Worm (Caenorhabditis elegans) whole organism, young adult: Measurements from ENCODE around the gene trx-3.
A peak's percentile ranks its signal among the peaks of the same experiment; 100 is the strongest.

ENCODE experiments used
- F22D6.2 ChIP-seq: sonication (generic microtip); optimal IDR thresholded peaks from 2 replicates; lab custom pipeline; 2016; ENCODE audit warnings: mild to moderate bottlenecking, missing genetic modification characterization, missing compliant biosample characterization
- F55B11.4 ChIP-seq: sonication (generic microtip); optimal IDR thresholded peaks from 2 replicates; lab custom pipeline; 2016; ENCODE audit warnings: missing compliant biosample characterization, missing genetic modification characterization, borderline replicate concordance; ENCODE audit not compliant: insufficient read depth
- K11D2.4 ChIP-seq: fragments of 200-800 bp; sonication (Bioruptor generic); IDR thresholded peaks from 2 replicates; pipeline ENCODE4 v1.3.6; 2022; ENCODE audit warnings: missing genetic modification reagents, missing genetic modification characterization, missing compliant biosample characterization
- T07F8.4 ChIP-seq: sonication (generic microtip); optimal IDR thresholded peaks from 2 replicates; lab custom pipeline; 2016; ENCODE audit warnings: mild to moderate bottlenecking, missing genetic modification characterization, moderate library complexity, missing compliant biosample characterization
- Y53G8AR.9 ChIP-seq: fragments of 200-800 bp; sonication (Bioruptor generic); conservative IDR thresholded peaks from 2 replicates; pipeline ENCODE4 v1.3.6; 2022; ENCODE audit warnings: missing genetic modification reagents, missing genetic modification characterization, missing compliant biosample characterization
- aptf-3 ChIP-seq: fragments of 200-800 bp; sonication (Bioruptor generic); IDR thresholded peaks from 2 replicates; pipeline ENCODE4 v1.3.6; 2022; ENCODE audit warnings: missing genetic modification characterization, missing compliant biosample characterization
- attf-6 ChIP-seq: fragments of 200-800 bp; sonication (Bioruptor generic); IDR thresholded peaks from 2 replicates; pipeline ENCODE4 v1.3.6; 2022; ENCODE audit warnings: missing genetic modification reagents, missing genetic modification characterization, missing compliant biosample characterization
- bed-1 ChIP-seq: fragments of 200-800 bp; sonication (Bioruptor generic); IDR thresholded peaks from 2 replicates; pipeline ENCODE4 v1.3.6; 2022; ENCODE audit warnings: missing genetic modification reagents, missing genetic modification characterization, missing compliant biosample characterization
- ceh-27 ChIP-seq: fragments of 200-800 bp; sonication (Bioruptor generic); optimal IDR thresholded peaks from 2 replicates; lab custom pipeline; 2018; ENCODE audit warnings: mild to moderate bottlenecking, missing genetic modification characterization, moderate library complexity, missing compliant biosample characterization
- chd-7 ChIP-seq: sonication (generic microtip); optimal IDR thresholded peaks from 2 replicates; lab custom pipeline; 2016; ENCODE audit warnings: mild to moderate bottlenecking, missing genetic modification characterization, moderate library complexity, missing compliant biosample characterization
- dox-1 ChIP-seq: fragments of 200-800 bp; sonication (Bioruptor generic); IDR thresholded peaks from 2 replicates; pipeline ENCODE4 v1.3.6; 2022; ENCODE audit warnings: missing genetic modification reagents, missing genetic modification characterization, missing compliant biosample characterization
- egl-44 ChIP-seq: fragments of 200-800 bp; sonication (Bioruptor generic); IDR thresholded peaks from 2 replicates; pipeline ENCODE4 v1.3.6; 2022; ENCODE audit warnings: missing genetic modification reagents, missing genetic modification characterization, missing compliant biosample characterization
- gei-17 ChIP-seq: fragments of 200-800 bp; sonication (Bioruptor generic); optimal IDR thresholded peaks from 2 replicates; lab custom pipeline; 2018; ENCODE audit warnings: mild to moderate bottlenecking, missing genetic modification characterization, missing compliant biosample characterization
- hmg-1.2 ChIP-seq: fragments of 200-800 bp; sonication (Bioruptor generic); IDR thresholded peaks from 2 replicates; pipeline ENCODE4 v1.3.6; 2022; ENCODE audit warnings: missing genetic modification reagents, missing genetic modification characterization, missing compliant biosample characterization
- hsf-1 ChIP-seq: fragments of 200-800 bp; sonication (Bioruptor generic); IDR thresholded peaks from 2 replicates; pipeline ENCODE4 v1.3.6; 2022; ENCODE audit warnings: missing genetic modification reagents, missing genetic modification characterization, missing compliant biosample characterization
- lin-40 ChIP-seq: sonication (generic microtip); optimal IDR thresholded peaks from 2 replicates; lab custom pipeline; 2016; ENCODE audit warnings: missing genetic modification characterization, mild to moderate bottlenecking, missing compliant biosample characterization, missing genotype, missing genetic modification reagents
- lin-54 ChIP-seq: fragments of 200-800 bp; sonication (Bioruptor generic); optimal IDR thresholded peaks from 2 replicates; lab custom pipeline; 2018; ENCODE audit warnings: mild to moderate bottlenecking, missing genetic modification characterization, missing compliant biosample characterization
- madf-10 ChIP-seq: sonication (generic microtip); optimal IDR thresholded peaks from 2 replicates; lab custom pipeline; 2016; ENCODE audit warnings: mild to moderate bottlenecking, missing genetic modification characterization, missing compliant biosample characterization
- madf-3 ChIP-seq: fragments of 200-800 bp; sonication (Bioruptor generic); IDR thresholded peaks from 2 replicates; pipeline ENCODE4 v1.3.6; 2022; ENCODE audit warnings: missing genetic modification reagents, missing genetic modification characterization, missing compliant biosample characterization
- madf-6 ChIP-seq: fragments of 200-800 bp; sonication (Bioruptor generic); IDR thresholded peaks from 2 replicates; pipeline ENCODE4 v1.3.6; 2022; ENCODE audit warnings: missing genetic modification reagents, missing genetic modification characterization, missing compliant biosample characterization
- madf-8 ChIP-seq: fragments of 200-800 bp; sonication (Bioruptor generic); conservative IDR thresholded peaks from 2 replicates; pipeline ENCODE4 v1.3.6; 2022; ENCODE audit warnings: missing genetic modification reagents, missing genetic modification characterization, missing compliant biosample characterization
- mes-4 ChIP-seq: sonication (generic microtip); optimal IDR thresholded peaks from 2 replicates; lab custom pipeline; 2016; ENCODE audit warnings: missing genotype, missing genetic modification characterization, missing compliant biosample characterization
- nfya-1 ChIP-seq: sonication (generic microtip); optimal IDR thresholded peaks from 2 replicates; lab custom pipeline; 2017; ENCODE audit warnings: antibody characterized with exemption, missing compliant biosample characterization, missing genetic modification characterization, borderline replicate concordance; ENCODE audit not compliant: insufficient read depth
- nfyb-1 ChIP-seq: fragments of 200-800 bp; sonication (Bioruptor generic); IDR thresholded peaks from 2 replicates; pipeline ENCODE4 v1.3.6; 2022; ENCODE audit warnings: missing genetic modification reagents, missing genetic modification characterization, missing compliant biosample characterization
- nhr-27 ChIP-seq: fragments of 200-800 bp; sonication (Bioruptor generic); optimal IDR thresholded peaks from 2 replicates; lab custom pipeline; 2018; ENCODE audit warnings: mild to moderate bottlenecking, missing genetic modification characterization, moderate library complexity, missing compliant biosample characterization
- rcor-1 ChIP-seq: fragments of 200-800 bp; sonication (Bioruptor generic); IDR thresholded peaks from 2 replicates; pipeline ENCODE4 v1.3.6; 2022; ENCODE audit warnings: missing genetic modification reagents, missing genetic modification characterization, missing compliant biosample characterization
- repo-1 ChIP-seq: sonication (generic microtip); optimal IDR thresholded peaks from 2 replicates; lab custom pipeline; 2017; ENCODE audit warnings: mild to moderate bottlenecking, missing genetic modification characterization, missing compliant biosample characterization
- snpc-1.1 ChIP-seq: sonication (generic microtip); optimal IDR thresholded peaks from 2 replicates; lab custom pipeline; 2017; ENCODE audit warnings: missing genetic modification characterization, mild to moderate bottlenecking, missing compliant biosample characterization, antibody characterized with exemption, moderate library complexity, missing genotype, missing genetic modification reagents; ENCODE audit not compliant: insufficient read depth
- snpc-1.3 ChIP-seq: sonication (generic microtip); optimal IDR thresholded peaks from 2 replicates; lab custom pipeline; 2017; ENCODE audit warnings: missing genetic modification characterization, mild to moderate bottlenecking, missing compliant biosample characterization, antibody characterized with exemption, moderate library complexity, missing genotype, missing genetic modification reagents; ENCODE audit not compliant: insufficient read depth
- snpc-4 ChIP-seq, 5 experiments: fragments of 150-350 bp in 1 of 5; sonication (generic microtip) in 4 of 5; optimal IDR thresholded peaks; 2 replicates each; lab custom pipeline; 2014 to 2018; ENCODE audit warnings: missing genetic modification characterization in 5 of 5, missing biosample characterization in 3 of 5, antibody characterized with exemption in 2 of 5, mild to moderate bottlenecking in 2 of 5, missing compliant biosample characterization in 2 of 5, missing genotype in 2 of 5, moderate library complexity in 2 of 5, missing genetic modification reagents in 1 of 5
- tbp1 ChIP-seq: fragments of 200-800 bp; sonication (Bioruptor generic); optimal IDR thresholded peaks from 2 replicates; lab custom pipeline; 2018; ENCODE audit warnings: mild to moderate bottlenecking, missing genetic modification characterization, missing compliant biosample characterization
- ztf-22 ChIP-seq: fragments of 200-800 bp; sonication (Bioruptor generic); optimal IDR thresholded peaks from 2 replicates; lab custom pipeline; 2018; ENCODE audit warnings: mild to moderate bottlenecking, missing genetic modification characterization, moderate library complexity, missing compliant biosample characterization
- ztf-28 ChIP-seq: fragments of 200-800 bp; sonication (Bioruptor generic); IDR thresholded peaks from 2 replicates; pipeline ENCODE4 v1.3.6; 2022; ENCODE audit warnings: missing genetic modification reagents, missing genetic modification characterization, missing compliant biosample characterization
- ztf-6 ChIP-seq: fragments of 200-800 bp; sonication (Bioruptor generic); IDR thresholded peaks from 2 replicates; pipeline ENCODE4 v1.3.6; 2022; ENCODE audit warnings: missing genetic modification reagents, missing genetic modification characterization, missing compliant biosample characterization

The trx-3 gene

DNA sequence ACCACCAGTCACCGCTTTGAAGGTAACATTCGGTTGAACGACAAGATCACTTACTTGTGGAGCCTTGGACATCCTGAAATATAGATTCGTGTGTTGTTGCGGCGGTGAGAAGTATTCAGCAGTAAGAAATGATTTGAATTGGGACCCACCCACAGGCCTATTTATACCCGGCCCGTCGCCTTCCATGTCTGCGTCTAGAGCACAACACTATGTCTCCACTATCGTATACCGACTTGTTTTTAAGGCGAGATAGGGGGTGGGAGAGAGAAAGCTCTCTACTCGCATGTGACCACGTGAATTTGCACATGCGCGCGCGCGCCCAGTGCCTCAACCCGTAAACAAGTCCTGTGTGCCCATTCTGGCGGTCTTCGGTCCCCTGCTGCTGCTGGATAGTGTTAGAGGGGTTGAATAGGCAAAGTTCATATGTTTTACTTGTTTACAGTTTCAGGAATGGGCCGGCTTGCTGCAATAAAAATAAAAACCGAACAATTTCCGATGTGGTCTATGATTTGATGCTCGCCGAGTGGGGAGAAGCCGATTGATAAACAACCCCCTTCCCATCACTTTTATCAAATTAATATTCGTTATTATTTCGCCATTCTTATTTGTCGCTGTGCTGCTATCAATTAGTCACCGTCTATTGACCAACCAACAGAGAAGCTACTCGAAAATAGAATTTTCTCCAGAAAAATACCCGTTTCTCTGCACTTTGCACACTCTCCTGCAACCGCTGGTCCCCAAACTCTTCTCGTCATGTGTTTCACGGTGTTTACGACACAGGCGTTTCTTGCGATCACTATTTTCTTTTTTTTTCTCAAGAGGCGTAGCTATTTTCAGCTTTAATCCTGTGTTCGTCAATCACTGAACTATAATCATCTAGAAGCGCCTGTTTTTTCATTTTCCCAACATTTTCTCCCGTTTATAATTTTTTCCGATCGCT, 16.8 kb upstream of the trx-3 start (continued):
- TF ChIP-seq gei-17 (GFP tag; lab: Kevin White, UChicago) (peak; percentile 25), ztf-6 (GFP tag; lab: Robert Waterston, UW) (no peak), tbp1 (GFP tag; lab: Kevin White, UChicago) (peak; percentile 62), madf-8 (GFP tag; lab: Robert Waterston, UW) (no peak), rcor-1 (peak; percentile 29; the same call in 1 of the 2 replicates), chd-7 (peak; percentile 29), mes-4 (no peak), F55B11.4 (tag; lab: Kevin White, UChicago) (no peak), hsf-1 (GFP tag; lab: Robert Waterston, UW) (no peak), T07F8.4 (tag; lab: Kevin White, UChicago) (no peak), snpc-1.3 (no peak), ztf-28 (GFP tag; lab: Robert Waterston, UW) (0 out of 2 replicates have a peak, but pooled peaks have one; percentile 24), dox-1 (GFP tag; lab: Robert Waterston, UW) (peak; percentile 55), lin-54 (GFP tag; lab: Kevin White, UChicago) (peak; percentile 36), nhr-27 (tag; lab: Kevin White, UChicago) (no peak), madf-3 (GFP tag; lab: Robert Waterston, UW) (no peak), K11D2.4 (GFP tag; lab: Robert Waterston, UW) (peak; percentile 75), aptf-3 (GFP tag; lab: Robert Waterston, UW) (no peak), madf-10 (tag; lab: Kevin White, UChicago) (no peak), bed-1 (GFP tag; lab: Robert Waterston, UW) (no peak), repo-1 (tag; lab: Kevin White, UChicago) (peak; percentile 4), lin-40 (tag; lab: Kevin White, UChicago) (peak; percentile 15), nfya-1 (tag; lab: Kevin White, UChicago) (no peak), egl-44 (peak; percentile 85), snpc-1.1 (no peak), ztf-22 (GFP tag; lab: Kevin White, UChicago) (peak; percentile 14), hmg-1.2 (GFP tag; lab: Robert Waterston, UW) (peak; percentile 64), snpc-4 (GFP tag; optimal IDR thresholded peaks at IDR 0.05; lab: Kevin White, UChicago) (no peak), snpc-4 (tag; optimal IDR thresholded peaks at IDR 0.05; lab: Kevin White, UChicago) (peak in 1 of 4 experiments; percentile 37), Y53G8AR.9 (GFP tag; lab: Robert Waterston, UW) (no peak; the same call in none of the 2 replicates), madf-6 (GFP tag; lab: Robert Waterston, UW) (peak; percentile 47; the same call in 1 of the 2 replicates), nfyb-1 (GFP tag; lab: Robert Waterston, UW) (peak; percentile 76; the same call in 1 of the 2 replicates), F22D6.2 (tag; lab: Kevin White, UChicago) (peak; percentile 21), ceh-27 (GFP tag; lab: Kevin White, UChicago) (peak; percentile 79), attf-6 (GFP tag; lab: Robert Waterston, UW) (0 out of 2 replicates have a peak, but pooled peaks have one; percentile 12)
